Worm (Caenorhabditis elegans): ENCODE measurements around the gene F56C4.1.

DNA sequence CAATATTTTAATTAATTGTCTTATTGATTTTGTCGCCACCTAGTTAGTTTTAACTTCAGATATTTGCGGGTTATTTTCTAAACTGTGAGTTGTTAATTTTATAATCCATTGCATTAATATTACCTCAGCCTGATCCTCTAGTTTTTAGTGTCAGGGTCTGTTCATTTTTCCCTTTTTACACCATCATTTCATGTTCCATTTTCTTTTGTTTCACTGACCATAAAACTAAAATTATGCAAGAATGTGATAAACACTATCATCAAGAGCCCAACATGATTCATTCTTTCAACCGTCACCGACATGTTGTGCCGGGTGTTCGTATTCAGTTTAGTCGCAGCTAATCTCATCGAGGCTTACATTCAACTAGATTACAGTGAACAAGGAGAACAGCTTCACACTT is 2.2 kb downstream of the F56C4.1 start, which contains the start of gene F56C4.2:
- TF ChIP-seq ceh-79 (tag; optimal IDR thresholded peaks at IDR 0.05) = no peak
- TF ChIP-seq ccch-3 (GFP tag; optimal IDR thresholded peaks at IDR 0.05) = no peak
- TF ChIP-seq F52B5.7 (tag; optimal IDR thresholded peaks at IDR 0.05) = no peak
- no peak for TF ChIP-seq egl-18 (GFP tag; IDR thresholded peaks at IDR 0.05)
- TF ChIP-seq lsy-27 (tag; optimal IDR thresholded peaks at IDR 0.05; ENCODE audit: borderline replicate concordance, insufficient read depth) = no peak
- no peak for TF ChIP-seq bed-1 (GFP tag; IDR thresholded peaks at IDR 0.05)

All from whole organism, young adult.